Worm (Caenorhabditis elegans) whole organism, mixed stage, embryonic: ENCODE measurements around the gene F07G11.4.

Source experiments
- blmp-1 ChIP-seq: fragments of 150-350 bp; optimal IDR thresholded peaks from 2 replicates; lab custom pipeline; 2014; ENCODE audit warnings: missing biosample characterization, missing genetic modification characterization
- elt-1 ChIP-seq: sonication (generic microtip); optimal IDR thresholded peaks from 2 replicates; lab custom pipeline; 2017; ENCODE audit warnings: missing genetic modification characterization, mild to moderate bottlenecking, missing compliant biosample characterization, antibody characterized with exemption, moderate library complexity, borderline replicate concordance; ENCODE audit not compliant: insufficient read depth
- nhr-12 ChIP-seq: fragments of 150-350 bp; optimal IDR thresholded peaks from 2 replicates; lab custom pipeline; 2014; ENCODE audit warnings: missing biosample characterization, missing genetic modification characterization
- nhr-237 ChIP-seq: fragments of 150-350 bp; optimal IDR thresholded peaks from 2 replicates; lab custom pipeline; 2014; ENCODE audit warnings: missing biosample characterization, missing genetic modification characterization
- pha-4 ChIP-seq: fragments of 150-350 bp; optimal IDR thresholded peaks from 2 replicates; lab custom pipeline; 2018; ENCODE audit warnings: missing biosample characterization, missing genetic modification reagents, missing genetic modification characterization
- unc-39 ChIP-seq: fragments of 150-350 bp; optimal IDR thresholded peaks from 2 replicates; lab custom pipeline; 2014; ENCODE audit warnings: missing biosample characterization, missing genetic modification characterization
- unc-62 ChIP-seq: fragments of 150-350 bp; optimal IDR thresholded peaks from 2 replicates; lab custom pipeline; 2014; ENCODE audit warnings: missing biosample characterization, missing genetic modification reagents, missing genetic modification characterization
- zip-8 ChIP-seq: fragments of 150-350 bp; optimal IDR thresholded peaks from 2 replicates; lab custom pipeline; 2014; ENCODE audit warnings: missing biosample characterization, missing genetic modification characterization
- ztf-11 ChIP-seq: fragments of 150-350 bp; optimal IDR thresholded peaks from 2 replicates; lab custom pipeline; 2014; ENCODE audit warnings: missing biosample characterization, missing genetic modification characterization

ce11 chrV:7282037-7282436 is 13.1 kb downstream of the F07G11.4 start, which contains the start of gene C13A2.3:
- no peak for TF ChIP-seq blmp-1 (tag; lab: Kevin White, UChicago)
- no peak for TF ChIP-seq ztf-11 (tag; lab: Kevin White, UChicago)
- no peak for TF ChIP-seq pha-4 (tag; lab: Kevin White, UChicago)
- no peak for TF ChIP-seq nhr-237
- no peak for TF ChIP-seq unc-62 (GFP tag; lab: Kevin White, UChicago)
- no peak for TF ChIP-seq unc-39 (tag; lab: Kevin White, UChicago)
- TF ChIP-seq nhr-12 = no peak
- TF ChIP-seq elt-1 (tag; lab: Kevin White, UChicago) = no peak
- TF ChIP-seq zip-8 = no peak
